Worm (Caenorhabditis elegans) whole organism, late embryonic: ENCODE data around the gene srh-112.

ENCODE experiments used
- C38D4.7 ChIP-seq: fragments of 200-800 bp; sonication (Bioruptor generic); optimal IDR thresholded peaks from 2 replicates; lab custom pipeline; 2018; ENCODE audit warnings: mild to moderate bottlenecking, missing genetic modification characterization, moderate library complexity, missing compliant biosample characterization
- F13H6.1 ChIP-seq: sonication (generic microtip); optimal IDR thresholded peaks from 2 replicates; lab custom pipeline; 2016; ENCODE audit warnings: missing genetic modification characterization, missing compliant biosample characterization
- K09A11.1 ChIP-seq: sonication (generic microtip); optimal IDR thresholded peaks from 2 replicates; lab custom pipeline; 2017; ENCODE audit warnings: antibody characterized with exemption, mild to moderate bottlenecking, missing genetic modification characterization, missing compliant biosample characterization; ENCODE audit not compliant: insufficient read depth
- Y22D7AL.16 ChIP-seq: sonication (generic microtip); optimal IDR thresholded peaks from 2 replicates; lab custom pipeline; 2016; ENCODE audit warnings: missing genetic modification characterization, missing compliant biosample characterization
- ahr-1 ChIP-seq: sonication (generic microtip); optimal IDR thresholded peaks from 2 replicates; lab custom pipeline; 2016; ENCODE audit warnings: missing genetic modification characterization, missing compliant biosample characterization
- ceh-2 ChIP-seq: sonication (generic microtip); optimal IDR thresholded peaks from 2 replicates; lab custom pipeline; 2016; ENCODE audit warnings: missing genotype, missing genetic modification characterization, missing compliant biosample characterization
- ceh-22 ChIP-seq: sonication (generic microtip); optimal IDR thresholded peaks from 2 replicates; lab custom pipeline; 2017; ENCODE audit warnings: missing biosample characterization, missing genetic modification characterization
- ceh-24 ChIP-seq: sonication (generic microtip); optimal IDR thresholded peaks from 2 replicates; lab custom pipeline; 2016; ENCODE audit warnings: mild to moderate bottlenecking, missing genetic modification characterization, missing compliant biosample characterization
- ceh-31 ChIP-seq: sonication (generic microtip); optimal IDR thresholded peaks from 2 replicates; lab custom pipeline; 2016; ENCODE audit warnings: missing genetic modification characterization, missing compliant biosample characterization
- ceh-34 ChIP-seq: sonication (generic microtip); optimal IDR thresholded peaks from 2 replicates; lab custom pipeline; 2016; ENCODE audit warnings: mild to moderate bottlenecking, missing genetic modification characterization, missing compliant biosample characterization
- ceh-45 ChIP-seq: fragments of 200-800 bp; sonication (Bioruptor generic); IDR thresholded peaks from 2 replicates; pipeline ENCODE4 v1.3.6; 2022; ENCODE audit warnings: missing genetic modification reagents, missing genetic modification characterization, missing compliant biosample characterization
- che-1 ChIP-seq: sonication (generic microtip); optimal IDR thresholded peaks from 2 replicates; lab custom pipeline; 2016; ENCODE audit warnings: mild to moderate bottlenecking, missing genetic modification characterization, missing compliant biosample characterization
- dve-1 ChIP-seq: sonication (generic microtip); optimal IDR thresholded peaks from 2 replicates; lab custom pipeline; 2017; ENCODE audit warnings: antibody characterized with exemption, mild to moderate bottlenecking, missing genetic modification characterization, missing compliant biosample characterization
- elt-2 ChIP-seq: sonication (generic microtip); optimal IDR thresholded peaks from 2 replicates; lab custom pipeline; 2016; ENCODE audit warnings: missing genetic modification reagents, missing genetic modification characterization, missing compliant biosample characterization
- elt-4 ChIP-seq: sonication (generic microtip); optimal IDR thresholded peaks from 2 replicates; lab custom pipeline; 2016; ENCODE audit warnings: missing genetic modification characterization, missing compliant biosample characterization
- eyg-1 ChIP-seq: sonication (generic microtip); optimal IDR thresholded peaks from 2 replicates; lab custom pipeline; 2016; ENCODE audit warnings: missing genotype, missing genetic modification characterization, missing compliant biosample characterization
- fax-1 ChIP-seq: sonication (generic microtip); optimal IDR thresholded peaks from 2 replicates; lab custom pipeline; 2016; ENCODE audit warnings: missing genotype, missing genetic modification characterization, missing compliant biosample characterization
- hlh-13 ChIP-seq: fragments of 200-800 bp; sonication (Bioruptor generic); optimal IDR thresholded peaks from 2 replicates; lab custom pipeline; 2018; ENCODE audit warnings: mild to moderate bottlenecking, missing genetic modification characterization, missing compliant biosample characterization
- hlh-30 ChIP-seq: sonication (generic microtip); optimal IDR thresholded peaks from 2 replicates; lab custom pipeline; 2017; ENCODE audit warnings: antibody characterized with exemption, missing genetic modification characterization, missing compliant biosample characterization; ENCODE audit not compliant: insufficient read depth
- hlh-6 ChIP-seq: sonication (generic microtip); optimal IDR thresholded peaks from 2 replicates; lab custom pipeline; 2016; ENCODE audit warnings: missing genotype, missing genetic modification characterization, missing compliant biosample characterization
- mec-3 ChIP-seq: sonication (generic microtip); optimal IDR thresholded peaks from 2 replicates; lab custom pipeline; 2016; ENCODE audit warnings: borderline replicate concordance, missing genetic modification characterization, missing compliant biosample characterization
- nhr-11 ChIP-seq: fragments of 150-350 bp; optimal IDR thresholded peaks from 2 replicates; lab custom pipeline; 2014; ENCODE audit warnings: missing biosample characterization, missing genetic modification characterization
- nhr-232 ChIP-seq: sonication (generic microtip); optimal IDR thresholded peaks from 2 replicates; lab custom pipeline; 2016; ENCODE audit warnings: missing genetic modification characterization, missing compliant biosample characterization
- npax-4 ChIP-seq: sonication (generic microtip); optimal IDR thresholded peaks from 2 replicates; lab custom pipeline; 2016; ENCODE audit warnings: missing genetic modification characterization, missing compliant biosample characterization
- odd-2 ChIP-seq: sonication (generic microtip); optimal IDR thresholded peaks from 2 replicates; lab custom pipeline; 2017; ENCODE audit warnings: antibody characterized with exemption, mild to moderate bottlenecking, missing genetic modification characterization, missing compliant biosample characterization
- pag-3 ChIP-seq: sonication (generic microtip); optimal IDR thresholded peaks from 2 replicates; lab custom pipeline; 2016; ENCODE audit warnings: missing compliant biosample characterization, missing genetic modification characterization, borderline replicate concordance
- pat-9 ChIP-seq: fragments of 200-800 bp; sonication (Bioruptor generic); optimal IDR thresholded peaks from 2 replicates; lab custom pipeline; 2018; ENCODE audit warnings: mild to moderate bottlenecking, missing genetic modification characterization, moderate library complexity, missing compliant biosample characterization
- pax-1 ChIP-seq: fragments of 150-350 bp; optimal IDR thresholded peaks from 2 replicates; lab custom pipeline; 2014; ENCODE audit warnings: missing biosample characterization, missing genetic modification characterization
- pqm-1 ChIP-seq: sonication (generic microtip); optimal IDR thresholded peaks from 2 replicates; lab custom pipeline; 2016; ENCODE audit warnings: missing genetic modification characterization, missing compliant biosample characterization
- pros-1 ChIP-seq: fragments of 150-350 bp; optimal IDR thresholded peaks from 2 replicates; lab custom pipeline; 2014; ENCODE audit warnings: missing biosample characterization, missing genetic modification reagents, missing genetic modification characterization
- sox-2 ChIP-seq: fragments of 200-800 bp; sonication (Bioruptor generic); IDR thresholded peaks from 2 replicates; pipeline ENCODE4 v1.3.6; 2022; ENCODE audit warnings: missing genetic modification reagents, missing genetic modification characterization, missing compliant biosample characterization
- unc-3 ChIP-seq, 2 experiments: fragments of 200-800 bp in 1 of 2; sonication (Bioruptor generic) in 1 of 2; sonication (generic microtip) in 1 of 2; conservative IDR thresholded peaks in 1 of 2; optimal IDR thresholded peaks in 1 of 2; 2 replicates each; pipeline versions ENCODE4 v1.3.6 to Lab custom; 2016 to 2022; ENCODE audit warnings: missing compliant biosample characterization in 2 of 2, missing genetic modification characterization in 2 of 2, missing genetic modification reagents in 1 of 2
- unc-42 ChIP-seq: sonication (generic microtip); optimal IDR thresholded peaks from 2 replicates; lab custom pipeline; 2016; ENCODE audit warnings: missing genotype, missing genetic modification characterization, missing compliant biosample characterization
- unc-55 ChIP-seq: sonication (generic microtip); optimal IDR thresholded peaks from 2 replicates; lab custom pipeline; 2017; ENCODE audit warnings: missing biosample characterization, missing genetic modification reagents, missing genetic modification characterization
- zip-5 ChIP-seq: sonication (generic microtip); optimal IDR thresholded peaks from 2 replicates; lab custom pipeline; 2016; ENCODE audit warnings: missing genetic modification characterization, missing compliant biosample characterization

srh-112 gene

ce11 chrV:17206469-17206868 lies 19.6 kb downstream of the srh-112 start:
- TF ChIP-seq unc-3 (GFP tag; conservative IDR thresholded peaks at IDR 0.05; lab: Robert Waterston, UW) (no peak), unc-3 (tag; optimal IDR thresholded peaks at IDR 0.05; lab: Kevin White, UChicago) (no peak), ceh-45 (no peak), F13H6.1 (tag; lab: Kevin White, UChicago) (no peak), sox-2 (GFP tag; lab: Robert Waterston, UW) (no peak), C38D4.7 (GFP tag; lab: Kevin White, UChicago) (no peak), hlh-13 (GFP tag; lab: Kevin White, UChicago) (no peak), unc-42 (no peak), che-1 (no peak), ceh-31 (no peak), mec-3 (tag; lab: Kevin White, UChicago) (no peak), dve-1 (tag; lab: Kevin White, UChicago) (no peak), pat-9 (tag; lab: Kevin White, UChicago) (no peak), K09A11.1 (no peak), pros-1 (tag; lab: Kevin White, UChicago) (no peak), Y22D7AL.16 (tag; lab: Kevin White, UChicago) (no peak), npax-4 (tag; lab: Kevin White, UChicago) (no peak), odd-2 (no peak)

DNA sequence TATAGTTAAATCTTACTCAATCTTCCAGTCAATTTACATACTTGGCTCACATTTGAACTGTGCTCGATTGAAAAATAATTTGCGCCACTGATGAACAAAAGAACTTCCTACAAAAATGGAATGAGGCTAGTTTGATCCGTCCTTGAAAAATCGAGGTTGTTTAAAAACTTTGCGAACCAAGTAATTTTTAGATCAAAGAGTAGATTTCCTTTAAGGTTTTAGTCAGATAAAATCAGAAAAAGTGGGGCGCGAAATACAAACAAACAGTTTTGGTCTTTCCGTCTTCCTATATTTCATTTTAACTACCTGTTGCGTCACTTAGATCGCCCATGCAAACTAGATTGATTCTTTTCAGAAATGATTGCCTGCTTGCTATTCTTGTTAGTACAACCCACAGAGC lies 24.2 kb downstream of the srh-112 start, which contains the start of gene Y68A4A.10:
Gene Y68A4A.10, plus strand, starts transcription at position 301 of the 400 bp plus-strand sequence.
- TF ChIP-seq npax-4 (tag; lab: Kevin White, UChicago): no peak
- TF ChIP-seq fax-1 (tag; lab: Kevin White, UChicago): no peak
- no peak for TF ChIP-seq ahr-1 (tag; lab: Kevin White, UChicago)
- TF ChIP-seq F13H6.1 (tag; lab: Kevin White, UChicago): no peak
- TF ChIP-seq nhr-11 (tag; lab: Kevin White, UChicago): no peak
- TF ChIP-seq eyg-1: no peak
- TF ChIP-seq pag-3 (tag; lab: Kevin White, UChicago): no peak
- no peak for TF ChIP-seq che-1
- no peak for TF ChIP-seq pat-9 (tag; lab: Kevin White, UChicago)
- TF ChIP-seq hlh-30 (tag; lab: Kevin White, UChicago): no peak
- no peak for TF ChIP-seq C38D4.7 (GFP tag; lab: Kevin White, UChicago)
- TF ChIP-seq ceh-45: no peak

DNA sequence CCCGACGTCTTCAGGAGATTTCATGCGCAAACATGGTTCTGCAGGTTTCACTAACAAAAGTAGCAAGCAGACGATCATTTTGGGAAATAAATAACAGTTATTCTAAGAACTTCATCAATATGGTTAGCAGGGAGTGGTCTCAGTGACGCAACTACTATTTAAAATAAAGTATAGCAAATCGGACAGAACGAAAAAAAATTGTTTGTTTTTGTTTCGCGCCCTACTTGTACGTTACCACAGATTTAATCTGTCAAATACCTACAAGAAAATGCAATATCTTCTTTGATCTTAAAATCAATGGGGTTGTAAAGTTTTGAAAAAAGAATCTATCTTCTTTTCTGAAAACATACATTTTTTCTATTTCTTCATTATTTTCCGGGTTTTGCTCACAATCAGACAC lies 27.1 kb downstream of the srh-112 start, which contains the start of gene srz-96:
Gene srz-96, plus strand, starts transcription at position 301 of the 400 bp plus-strand sequence.
- TF ChIP-seq npax-4 (tag; lab: Kevin White, UChicago) (no peak), nhr-232 (tag; lab: Kevin White, UChicago) (no peak), ceh-24 (no peak), sox-2 (GFP tag; lab: Robert Waterston, UW) (no peak)

ce11 chrV:17192238-17192637 lies 33.8 kb downstream of the srh-112 start, which contains the start of gene srz-47:
Gene srz-47, minus strand, starts transcription at chrV:17192338.
- no peak for TF ChIP-seq ceh-31
- TF ChIP-seq hlh-13 (GFP tag; lab: Kevin White, UChicago): no peak
- no peak for TF ChIP-seq nhr-232 (tag; lab: Kevin White, UChicago)
- TF ChIP-seq odd-2: no peak
- no peak for TF ChIP-seq pax-1 (tag; lab: Kevin White, UChicago)
- TF ChIP-seq nhr-11 (tag; lab: Kevin White, UChicago): no peak
- TF ChIP-seq hlh-6 (tag; lab: Kevin White, UChicago): no peak
- no peak for TF ChIP-seq ceh-34
- TF ChIP-seq pqm-1 (tag; lab: Kevin White, UChicago): no peak
- no peak for TF ChIP-seq elt-4 (tag; lab: Kevin White, UChicago)
- no peak for TF ChIP-seq F13H6.1 (tag; lab: Kevin White, UChicago)
- no peak for TF ChIP-seq Y22D7AL.16 (tag; lab: Kevin White, UChicago)
- no peak for TF ChIP-seq unc-55
- TF ChIP-seq elt-2 (tag; lab: Kevin White, UChicago): no peak
- TF ChIP-seq ceh-2: no peak
- TF ChIP-seq zip-5 (tag; lab: Kevin White, UChicago): no peak
- TF ChIP-seq ceh-22: no peak
